ENCODE assay signal across 3 worm cellular contexts in the genomic region with DNA sequence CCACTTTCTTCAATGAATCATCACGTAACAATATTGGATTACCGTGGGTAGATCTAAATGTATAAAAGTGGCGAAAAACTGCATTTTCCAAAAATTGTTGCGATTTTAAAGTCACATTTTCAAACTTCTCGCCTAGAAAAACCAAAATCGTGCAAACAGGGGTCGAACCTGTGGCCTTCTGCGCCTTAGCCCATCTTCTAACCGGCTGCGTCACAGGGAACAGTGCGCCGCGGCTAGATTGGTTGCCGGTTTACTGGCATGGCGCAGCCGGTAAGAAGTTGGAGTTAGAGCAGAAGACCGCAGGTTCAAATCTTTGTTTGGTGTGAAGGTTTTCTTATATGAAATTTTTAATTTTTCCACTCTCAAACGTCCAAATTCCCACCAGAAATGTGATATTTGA.
TF ChIP-seq lines count a peak whose summit lies in the region.

No protein-coding gene starts in this region.

TF ChIP-seq in whole organism, L4 larva, 104 proteins besides CTCF, POLR2A, EP300 and RAD21:
- no peak for TF ChIP-seq ceh-82 (tag; optimal IDR thresholded peaks at IDR 0.05; lab: Kevin White, UChicago)
- no peak for TF ChIP-seq lsy-2 (tag; optimal IDR thresholded peaks at IDR 0.05; lab: Kevin White, UChicago)
- no peak for TF ChIP-seq lin-13 (GFP tag; optimal IDR thresholded peaks at IDR 0.05; lab: Kevin White, UChicago)
- no peak for TF ChIP-seq mep-1 (tag; optimal IDR thresholded peaks at IDR 0.05; lab: Kevin White, UChicago)
- TF ChIP-seq D1046.2 (GFP tag; IDR thresholded peaks at IDR 0.05; lab: Robert Waterston, UW): 0 out of 2 replicates have a peak, but pooled peaks have one; percentile 57
- no peak for TF ChIP-seq ceh-62 (tag; optimal IDR thresholded peaks at IDR 0.05; lab: Kevin White, UChicago)
- TF ChIP-seq zip-11 (GFP tag; IDR thresholded peaks at IDR 0.05; lab: Robert Waterston, UW): no peak
- no peak for TF ChIP-seq lin-29 (GFP tag; IDR thresholded peaks at IDR 0.05; lab: Robert Waterston, UW)
- TF ChIP-seq arid-1 (GFP tag; conservative IDR thresholded peaks at IDR 0.05; lab: Robert Waterston, UW): no peak
- TF ChIP-seq unc-62 (GFP tag; optimal IDR thresholded peaks at IDR 0.05 in 1 of 2; lab: Kevin White, UChicago): peak in 1 of 2 experiments; percentile 60
- no peak for TF ChIP-seq unc-62 (tag; optimal IDR thresholded peaks at IDR 0.05; lab: Kevin White, UChicago)
- no peak for TF ChIP-seq ztf-7 (tag; optimal IDR thresholded peaks at IDR 0.05; lab: Kevin White, UChicago)
- no peak for TF ChIP-seq fkh-10 (GFP tag; optimal IDR thresholded peaks at IDR 0.05; lab: Kevin White, UChicago)
- TF ChIP-seq mxl-2 (GFP tag; conservative IDR thresholded peaks at IDR 0.05; lab: Robert Waterston, UW): no peak
- no peak for TF ChIP-seq R02D3.7 (tag; optimal IDR thresholded peaks at IDR 0.05; lab: Kevin White, UChicago)

TF ChIP-seq in whole organism, midembryonic, 9 proteins besides CTCF, POLR2A, EP300 and RAD21:
- 0 out of 2 replicates have a peak, but pooled peaks have one; percentile 39 for TF ChIP-seq klf-2 (GFP tag; conservative IDR thresholded peaks at IDR 0.05; lab: Robert Waterston, UW)
- TF ChIP-seq ztf-23 (GFP tag; IDR thresholded peaks at IDR 0.05; lab: Robert Waterston, UW): no peak
- TF ChIP-seq tab-1 (GFP tag; IDR thresholded peaks at IDR 0.05; lab: Robert Waterston, UW): no peak
- TF ChIP-seq ref-1 (GFP tag; conservative IDR thresholded peaks at IDR 0.05; lab: Robert Waterston, UW): no peak
- TF ChIP-seq cog-1 (tag; optimal IDR thresholded peaks at IDR 0.05; lab: Kevin White, UChicago): no peak
- no peak for TF ChIP-seq flt-1 (GFP tag; IDR thresholded peaks at IDR 0.05; lab: Robert Waterston, UW)
- TF ChIP-seq med-1 (GFP tag; optimal IDR thresholded peaks at IDR 0.05; lab: Kevin White, UChicago; ENCODE audit: insufficient read depth): no peak

TF ChIP-seq in whole organism, young adult, 124 proteins besides CTCF, POLR2A, EP300 and RAD21:
- no peak for TF ChIP-seq lin-35 (GFP tag; optimal IDR thresholded peaks at IDR 0.05; lab: Kevin White, UChicago)
- no peak for TF ChIP-seq ama-1 (optimal IDR thresholded peaks at IDR 0.05; lab: Kevin White, UChicago)
- TF ChIP-seq ama-1 (GFP tag; optimal IDR thresholded peaks at IDR 0.05; lab: Kevin White, UChicago): no peak
- no peak for TF ChIP-seq rpc-1 (optimal IDR thresholded peaks at IDR 0.05; lab: Kevin White, UChicago)
- peak; percentile 30 for TF ChIP-seq rpc-1 (tag; optimal IDR thresholded peaks at IDR 0.05; lab: Kevin White, UChicago)
- no peak for TF ChIP-seq dpff-1 (tag; optimal IDR thresholded peaks at IDR 0.05; lab: Kevin White, UChicago)
- TF ChIP-seq mcd-1 (GFP tag; IDR thresholded peaks at IDR 0.05; lab: Robert Waterston, UW): no peak
- peak; percentile 64 for TF ChIP-seq tbp1 (GFP tag; optimal IDR thresholded peaks at IDR 0.05; lab: Kevin White, UChicago)
